Worm (Caenorhabditis elegans): ENCODE measurements around the gene nhr-236.

- no peak for TF ChIP-seq lsy-2 (tag; optimal IDR thresholded peaks at IDR 0.05)
- no peak for TF ChIP-seq fkh-10 (GFP tag; optimal IDR thresholded peaks at IDR 0.05)
- TF ChIP-seq zag-1 (tag; optimal IDR thresholded peaks at IDR 0.05): no peak
- TF ChIP-seq aha-1 (tag; optimal IDR thresholded peaks at IDR 0.05): no peak
- no peak for TF ChIP-seq nhr-11 (tag; optimal IDR thresholded peaks at IDR 0.05)
- no peak for TF ChIP-seq ztf-11 (tag; optimal IDR thresholded peaks at IDR 0.05)
- TF ChIP-seq nhr-76 (tag; optimal IDR thresholded peaks at IDR 0.05): no peak
- TF ChIP-seq nhr-77 (tag; optimal IDR thresholded peaks at IDR 0.05): no peak
- no peak for TF ChIP-seq hpl-2 (GFP tag; optimal IDR thresholded peaks at IDR 0.05)
- no peak for TF ChIP-seq F16B12.6 (tag; optimal IDR thresholded peaks at IDR 0.05)
- no peak for TF ChIP-seq nhr-237 (tag; optimal IDR thresholded peaks at IDR 0.05)
These were observed at the start of gene nhr-236 for ce11 chrIV:2329540-2329939.
